Fruit fly (Drosophila melanogaster): Measurements from ENCODE around the gene CG12104.

CG12104 gene

DNA sequence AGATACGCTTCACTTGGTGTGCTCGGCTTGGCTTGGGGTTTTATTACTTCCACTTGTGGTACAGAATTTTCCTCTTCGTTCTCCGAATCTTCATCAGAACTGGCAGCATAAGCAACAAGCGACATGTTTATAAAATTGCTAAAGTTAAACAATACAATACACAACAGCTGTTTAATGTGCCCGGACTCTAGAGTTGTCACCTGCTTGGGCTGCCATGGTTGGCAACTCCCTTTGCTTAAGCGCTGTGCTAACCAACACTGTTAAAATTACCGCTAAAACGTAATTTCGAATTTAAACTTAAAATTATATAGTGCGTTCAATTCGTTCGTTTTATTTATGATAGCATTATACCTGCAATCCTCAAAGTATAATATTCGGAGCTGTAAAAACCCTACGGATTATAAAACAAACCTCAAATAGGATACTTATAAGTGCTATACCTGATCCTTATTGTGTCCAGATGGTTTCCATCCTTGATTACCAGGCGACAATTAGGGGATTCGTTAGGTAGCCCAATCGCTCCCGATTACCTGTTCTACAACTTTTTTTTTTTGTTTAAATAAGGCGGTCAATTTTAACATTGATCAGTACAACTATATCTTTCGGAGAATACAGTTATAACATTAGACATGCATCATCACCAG lies 44.9 kb upstream of the CG12104 start, which contains the start of the genes CG17249 and Bro:
CG17249 (minus strand) TSS at position 189 of the 644 bp plus-strand sequence.
Bro (plus strand) TSS at position 594 of the 644 bp plus-strand sequence.
- TF ChIP-seq CG15514 (GFP tag; optimal IDR thresholded peaks at IDR 0.05) (peak; percentile 85), CG4820 (GFP tag; optimal IDR thresholded peaks at IDR 0.05) (no peak), cato (GFP tag; optimal IDR thresholded peaks at IDR 0.05; ENCODE audit: borderline replicate concordance) (no peak), mam (GFP tag; optimal IDR thresholded peaks at IDR 0.05) (peak; percentile 21), stwl (tag; optimal IDR thresholded peaks at IDR 0.05) (peak; percentile 42), CG12391 (tag; optimal IDR thresholded peaks at IDR 0.05) (peak; percentile 19), CG12155 (GFP tag; optimal IDR thresholded peaks at IDR 0.05) (peak; percentile 43), CG16863 (GFP tag; optimal IDR thresholded peaks at IDR 0.05) (peak; percentile 42), CG14965 (GFP tag; optimal IDR thresholded peaks at IDR 0.05; ENCODE audit: borderline replicate concordance) (no peak), YL-1 (GFP tag; optimal IDR thresholded peaks at IDR 0.05) (peak; percentile 27), CG12659 (GFP tag; optimal IDR thresholded peaks at IDR 0.05) (peak; percentile 40), klu (GFP tag; IDR thresholded peaks at IDR 0.05) (no peak), CG12942 (GFP tag; optimal IDR thresholded peaks at IDR 0.05) (peak; percentile 9), Atf3 (GFP tag; optimal IDR thresholded peaks at IDR 0.05) (no peak), phol (tag; optimal IDR thresholded peaks at IDR 0.05) (peak; percentile 37), CG30431 (GFP tag; optimal IDR thresholded peaks at IDR 0.05) (no peak), CG4854 (GFP tag; optimal IDR thresholded peaks at IDR 0.05) (peak; percentile 94), row (GFP tag; IDR thresholded peaks at IDR 0.05) (peak; percentile 53; the same call in 2 of the 3 replicates), ATbp (GFP tag; optimal IDR thresholded peaks at IDR 0.05) (no peak), CG7786 (GFP tag; optimal IDR thresholded peaks at IDR 0.05) (peak; percentile 59), wek (GFP tag; optimal IDR thresholded peaks at IDR 0.05) (no peak), CG6689 (GFP tag; IDR thresholded peaks at IDR 0.05) (no peak), CG2712 (tag; optimal IDR thresholded peaks at IDR 0.05) (peak; percentile 24), Opbp (GFP tag; IDR thresholded peaks at IDR 0.05; ENCODE audit: partially characterized antibody) (peak; percentile 52; the same call in 1 of the 3 replicates), Dip3 (GFP tag; optimal IDR thresholded peaks at IDR 0.05) (peak; percentile 45), H15 (GFP tag; IDR thresholded peaks at IDR 0.05) (no peak), Mad (GFP tag; optimal IDR thresholded peaks at IDR 0.05) (peak; percentile 38), CG6813 (GFP tag; optimal IDR thresholded peaks at IDR 0.05) (no peak), CG34376 (GFP tag; optimal IDR thresholded peaks at IDR 0.05) (peak; percentile 16), PHDP (tag; optimal IDR thresholded peaks at IDR 0.05) (no peak), Bteb2 (GFP tag; optimal IDR thresholded peaks at IDR 0.05) (peak; percentile 24), CG10209 (GFP tag; optimal IDR thresholded peaks at IDR 0.05) (no peak), sens (GFP tag) (peak; percentile 55), CG4617 (GFP tag; optimal IDR thresholded peaks at IDR 0.05; ENCODE audit: borderline replicate concordance) (peak; percentile 62), dan (GFP tag; IDR thresholded peaks at IDR 0.05) (no peak), Chrac-16 (GFP tag; optimal IDR thresholded peaks at IDR 0.05) (peak; percentile 19), CG11504 (tag; optimal IDR thresholded peaks at IDR 0.05) (no peak), nmo (GFP tag; optimal IDR thresholded peaks at IDR 0.05) (peak; percentile 31), cwo (GFP tag; optimal IDR thresholded peaks at IDR 0.05) (no peak), gsb-n (tag; optimal IDR thresholded peaks at IDR 0.05) (no peak), CG17385 (GFP tag; optimal IDR thresholded peaks at IDR 0.05) (peak; percentile 38), caup (GFP tag; optimal IDR thresholded peaks at IDR 0.05; ENCODE audit: severe bottlenecking) (no peak), CG18599 (GFP tag; optimal IDR thresholded peaks at IDR 0.05) (no peak), sug (tag; optimal IDR thresholded peaks at IDR 0.05) (peak; percentile 36), CG17186 (GFP tag; optimal IDR thresholded peaks at IDR 0.05) (peak; percentile 49), CG1832 (GFP tag; optimal IDR thresholded peaks at IDR 0.05) (no peak), CG10267 (tag; optimal IDR thresholded peaks at IDR 0.05) (peak; percentile 98), Antp (GFP tag; optimal IDR thresholded peaks at IDR 0.05) (peak; percentile 27)
